Worm (Caenorhabditis elegans) whole organism, early embryonic: ENCODE measurements around the gene ddx-23.

Experiments used
- ama-1 ChIP-seq: fragments of 150-350 bp; optimal IDR thresholded peaks from 2 replicates; lab custom pipeline; 2014
- ceh-13 ChIP-seq: fragments of 200-800 bp; sonication (Bioruptor generic); optimal IDR thresholded peaks from 2 replicates; lab custom pipeline; 2018; ENCODE audit warnings: mild to moderate bottlenecking, missing genetic modification characterization, missing compliant biosample characterization
- ceh-36 ChIP-seq: sonication (generic microtip); optimal IDR thresholded peaks from 2 replicates; lab custom pipeline; 2016; ENCODE audit warnings: missing genetic modification characterization, inconsistent platforms, missing compliant biosample characterization
- scrt-1 ChIP-seq: fragments of 200-800 bp; sonication (Bioruptor generic); IDR thresholded peaks from 2 replicates; pipeline ENCODE4 v1.3.6; 2022; ENCODE audit warnings: missing genetic modification characterization, missing compliant biosample characterization

- TF ChIP-seq scrt-1 (GFP tag; lab: Robert Waterston, UW), result no peak
- TF ChIP-seq ceh-13 (GFP tag; lab: Kevin White, UChicago), result no peak
- TF ChIP-seq ama-1 (lab: Kevin White, UChicago), result no peak
- TF ChIP-seq ceh-36, result no peak
These were observed 22.6 kb upstream of the ddx-23 start for ce11 chrIII:5875705-5876104.
